Worm (Caenorhabditis elegans) whole organism, early embryonic: ENCODE data around the gene ram-5.
"Not testable (repeated sequence)": the region's sequence is repeated elsewhere in the genome, so short reads cannot be mapped to it uniquely, and the experiment has no call there.

ENCODE experiments used
- B0310.2 ChIP-seq: sonication (generic microtip); optimal IDR thresholded peaks from 2 replicates; lab custom pipeline; 2016; ENCODE audit warnings: mild to moderate bottlenecking, missing genetic modification characterization, missing compliant biosample characterization
- F13C5.2 ChIP-seq: sonication (generic microtip); optimal IDR thresholded peaks from 2 replicates; lab custom pipeline; 2017; ENCODE audit warnings: mild to moderate bottlenecking, missing genetic modification characterization, inconsistent platforms, missing compliant biosample characterization
- aly-1 ChIP-seq: sonication (generic microtip); optimal IDR thresholded peaks from 2 replicates; lab custom pipeline; 2016; ENCODE audit warnings: missing genetic modification characterization, missing compliant biosample characterization
- ama-1 ChIP-seq: fragments of 150-350 bp; optimal IDR thresholded peaks from 2 replicates; lab custom pipeline; 2014
- ceh-13 ChIP-seq: fragments of 200-800 bp; sonication (Bioruptor generic); optimal IDR thresholded peaks from 2 replicates; lab custom pipeline; 2018; ENCODE audit warnings: mild to moderate bottlenecking, missing genetic modification characterization, missing compliant biosample characterization
- ceh-36 ChIP-seq: sonication (generic microtip); optimal IDR thresholded peaks from 2 replicates; lab custom pipeline; 2016; ENCODE audit warnings: missing genetic modification characterization, inconsistent platforms, missing compliant biosample characterization
- ets-7 ChIP-seq: sonication (generic microtip); optimal IDR thresholded peaks from 2 replicates; lab custom pipeline; 2016; ENCODE audit warnings: missing genotype, missing genetic modification characterization, missing compliant biosample characterization
- flt-1 ChIP-seq: fragments of 200-800 bp; sonication (Bioruptor generic); IDR thresholded peaks from 2 replicates; pipeline ENCODE4 v1.3.6; 2022; ENCODE audit warnings: missing genetic modification characterization, missing compliant biosample characterization
- hmbx-1 ChIP-seq: sonication (generic microtip); optimal IDR thresholded peaks from 2 replicates; lab custom pipeline; 2016; ENCODE audit warnings: mild to moderate bottlenecking, missing genetic modification characterization, missing compliant biosample characterization
- hmg-4 ChIP-seq: fragments of 200-800 bp; sonication (Bioruptor generic); optimal IDR thresholded peaks from 2 replicates; lab custom pipeline; 2018; ENCODE audit warnings: mild to moderate bottlenecking, missing genetic modification characterization, missing compliant biosample characterization
- hnd-1 ChIP-seq: sonication (generic microtip); optimal IDR thresholded peaks from 2 replicates; lab custom pipeline; 2016; ENCODE audit warnings: missing genetic modification characterization, missing compliant biosample characterization
- pes-1 ChIP-seq: fragments of 200-800 bp; sonication (Bioruptor generic); IDR thresholded peaks from 2 replicates; pipeline ENCODE4 v1.3.6; 2022; ENCODE audit warnings: missing genetic modification reagents, missing genetic modification characterization, missing compliant biosample characterization
- scrt-1 ChIP-seq: fragments of 200-800 bp; sonication (Bioruptor generic); IDR thresholded peaks from 2 replicates; pipeline ENCODE4 v1.3.6; 2022; ENCODE audit warnings: missing genetic modification characterization, missing compliant biosample characterization
- sea-1 ChIP-seq: fragments of 200-800 bp; sonication (Bioruptor generic); conservative IDR thresholded peaks from 2 replicates; pipeline ENCODE4 v1.3.6; 2022; ENCODE audit warnings: missing genetic modification characterization, missing compliant biosample characterization
- tbx-11 ChIP-seq: fragments of 200-800 bp; sonication (Bioruptor generic); IDR thresholded peaks from 2 replicates; pipeline ENCODE4 v1.3.6; 2022; ENCODE audit warnings: missing genetic modification characterization, missing compliant biosample characterization
- tbx-37 ChIP-seq: fragments of 200-800 bp; sonication (Bioruptor generic); conservative IDR thresholded peaks from 2 replicates; pipeline ENCODE4 v1.3.6; 2022; ENCODE audit warnings: missing genetic modification reagents, missing genetic modification characterization, missing compliant biosample characterization
- tra-4 ChIP-seq: sonication (generic microtip); optimal IDR thresholded peaks from 2 replicates; lab custom pipeline; 2017; ENCODE audit warnings: missing genetic modification characterization, missing compliant biosample characterization

ram-5 gene

ce11 chrX:14528399-14528798 lies 21.6 kb upstream of the ram-5 start, which contains the start of gene nspc-19:
nspc-19 (plus strand) TSS chrX:14528699.
- TF ChIP-seq tbx-11 (GFP tag; lab: Robert Waterston, UW); aly-1 (tag; lab: Kevin White, UChicago); ets-7 (tag; lab: Kevin White, UChicago): not testable (repeated sequence)

- TF ChIP-seq aly-1 (tag; lab: Kevin White, UChicago), result no peak
- TF ChIP-seq B0310.2 (tag; lab: Kevin White, UChicago), result no peak
- TF ChIP-seq ama-1 (lab: Kevin White, UChicago), result no peak
- no peak for TF ChIP-seq ceh-13 (GFP tag; lab: Kevin White, UChicago)
- TF ChIP-seq hnd-1 (tag; lab: Kevin White, UChicago), result no peak
- TF ChIP-seq ets-7 (tag; lab: Kevin White, UChicago), result no peak
- no peak for TF ChIP-seq sea-1 (GFP tag; lab: Robert Waterston, UW)
- no peak for TF ChIP-seq hmg-4 (GFP tag; lab: Kevin White, UChicago)
- TF ChIP-seq hmbx-1 (tag; lab: Kevin White, UChicago), result no peak
- TF ChIP-seq F13C5.2, result no peak
- TF ChIP-seq tbx-11 (GFP tag; lab: Robert Waterston, UW), result no peak
- no peak for TF ChIP-seq flt-1 (GFP tag; lab: Robert Waterston, UW)
- no peak for TF ChIP-seq ceh-36 (tag; lab: Kevin White, UChicago)
- TF ChIP-seq pes-1 (GFP tag; lab: Robert Waterston, UW), result no peak
- TF ChIP-seq tbx-37 (GFP tag; lab: Robert Waterston, UW), result no peak
- TF ChIP-seq scrt-1 (GFP tag; lab: Robert Waterston, UW), result no peak
- TF ChIP-seq tra-4, result no peak
Measured at ce11 chrX:14530107-14530506, 19.8 kb upstream of the ram-5 start, which contains the start of gene nspc-20. nspc-20 (minus strand) TSS chrX:14530207.

ce11 chrX:14534117-14534516 lies 15.8 kb upstream of the ram-5 start, which contains the start of gene T24C2.5:
T24C2.5 (plus strand) TSS chrX:14534417.
- TF ChIP-seq ceh-13 (GFP tag; lab: Kevin White, UChicago) (no peak), hmg-4 (GFP tag; lab: Kevin White, UChicago) (no peak), aly-1 (tag; lab: Kevin White, UChicago) (no peak), hmbx-1 (tag; lab: Kevin White, UChicago) (no peak), tbx-37 (GFP tag; lab: Robert Waterston, UW) (no peak), scrt-1 (GFP tag; lab: Robert Waterston, UW) (no peak), tra-4 (no peak)

DNA sequence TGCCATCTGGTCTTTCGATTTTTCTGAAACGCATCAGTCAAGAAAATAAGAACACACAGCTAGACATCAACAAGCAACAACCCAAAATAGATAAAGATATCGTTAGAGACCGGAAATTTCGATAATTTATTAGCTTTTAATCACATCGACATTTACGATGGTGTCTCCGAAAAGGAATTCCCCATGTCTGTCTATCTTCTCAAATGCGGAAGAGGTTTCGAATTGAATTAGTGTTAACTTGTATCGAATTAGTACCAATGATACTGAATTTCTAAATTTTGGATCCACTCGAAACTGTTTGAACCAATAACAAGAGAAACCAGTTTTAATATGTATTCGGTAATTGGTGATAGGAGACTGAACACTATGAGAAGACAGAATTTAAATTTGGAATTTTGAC lies 15.4 kb upstream of the ram-5 start:
- no peak for TF ChIP-seq ceh-36 (tag; lab: Kevin White, UChicago)

ce11 chrX:14535913-14536312 lies 14.0 kb upstream of the ram-5 start:
- TF ChIP-seq hmg-4 (GFP tag; lab: Kevin White, UChicago) (no peak), tbx-11 (GFP tag; lab: Robert Waterston, UW) (no peak), hmbx-1 (tag; lab: Kevin White, UChicago) (no peak), sea-1 (GFP tag; lab: Robert Waterston, UW) (no peak), ama-1 (lab: Kevin White, UChicago) (no peak), ets-7 (tag; lab: Kevin White, UChicago) (no peak), scrt-1 (GFP tag; lab: Robert Waterston, UW) (no peak), F13C5.2 (no peak)

DNA sequence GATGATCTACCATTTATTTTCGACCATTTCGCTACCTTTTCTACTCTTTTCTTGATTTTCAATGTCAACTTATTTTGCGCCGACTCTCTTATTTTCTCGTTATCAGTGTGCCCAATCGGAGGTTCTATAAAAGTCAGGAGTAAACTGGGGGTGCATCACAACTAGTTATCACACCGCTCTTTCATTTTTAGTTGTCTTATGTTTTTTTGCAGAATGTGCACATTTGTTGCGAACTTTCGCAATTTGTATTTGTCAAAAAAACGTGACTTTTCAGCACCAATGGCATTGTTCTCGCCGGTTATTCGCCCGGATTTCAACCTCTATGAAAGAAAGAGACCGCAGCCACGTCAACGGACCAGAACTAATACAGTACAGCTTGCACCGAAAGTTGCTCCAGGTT lies 12.3 kb upstream of the ram-5 start:
- TF ChIP-seq ceh-36 (tag; lab: Kevin White, UChicago) (no peak), tbx-11 (GFP tag; lab: Robert Waterston, UW) (no peak), aly-1 (tag; lab: Kevin White, UChicago) (no peak), scrt-1 (GFP tag; lab: Robert Waterston, UW) (no peak), hmg-4 (GFP tag; lab: Kevin White, UChicago) (no peak), pes-1 (GFP tag; lab: Robert Waterston, UW) (no peak), hnd-1 (tag; lab: Kevin White, UChicago) (no peak), B0310.2 (tag; lab: Kevin White, UChicago) (no peak)

DNA sequence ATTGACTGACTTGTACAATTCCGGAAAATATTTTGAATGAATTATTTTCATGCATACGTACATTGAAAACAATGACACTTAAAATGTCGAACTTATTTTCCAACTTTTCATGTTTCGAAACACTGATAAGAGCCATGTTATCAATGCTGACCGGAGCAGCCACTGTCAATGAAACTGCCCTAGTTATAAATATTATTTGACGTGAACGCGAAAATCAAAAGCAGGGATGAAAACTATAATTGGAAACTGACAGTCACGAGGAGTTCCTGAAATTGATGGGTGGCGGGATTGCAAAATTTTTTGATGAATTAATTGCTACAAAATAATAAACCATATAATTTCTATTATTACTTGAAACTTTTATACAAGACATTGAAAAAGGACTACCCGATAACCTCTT lies 10.5 kb upstream of the ram-5 start:
- TF ChIP-seq ceh-13 (GFP tag; lab: Kevin White, UChicago), result no peak
- no peak for TF ChIP-seq tra-4
- TF ChIP-seq tbx-37 (GFP tag; lab: Robert Waterston, UW), result no peak
- TF ChIP-seq ets-7 (tag; lab: Kevin White, UChicago), result no peak
- TF ChIP-seq ama-1 (lab: Kevin White, UChicago), result no peak
- TF ChIP-seq ceh-36 (tag; lab: Kevin White, UChicago), result no peak

DNA sequence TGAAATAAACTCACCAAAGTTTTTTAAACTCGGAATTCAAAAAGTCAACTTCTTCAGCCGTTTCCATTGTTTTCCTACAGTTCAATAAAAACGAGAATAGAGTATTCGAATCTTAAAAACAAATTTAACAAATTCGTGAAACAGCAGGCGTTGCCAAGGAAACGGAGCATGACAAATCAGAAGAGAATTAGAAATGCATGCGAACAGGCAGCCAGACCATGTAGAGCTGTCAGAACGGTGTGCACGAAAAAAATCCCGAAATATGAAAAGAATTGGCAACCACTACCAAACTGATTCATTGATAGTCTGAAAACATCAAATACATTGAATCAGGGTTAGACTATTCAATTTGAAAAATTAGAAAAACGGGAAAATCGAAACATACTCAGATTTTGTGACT lies 8.0 kb upstream of the ram-5 start, which contains the start of gene fbxa-81:
Gene fbxa-81, minus strand, starts transcription at position 101 of the 400 bp plus-strand sequence.
- TF ChIP-seq flt-1 (GFP tag; lab: Robert Waterston, UW), result no peak
- no peak for TF ChIP-seq hmg-4 (GFP tag; lab: Kevin White, UChicago)
- no peak for TF ChIP-seq scrt-1 (GFP tag; lab: Robert Waterston, UW)
- TF ChIP-seq ama-1 (lab: Kevin White, UChicago), result no peak
- no peak for TF ChIP-seq tra-4
- no peak for TF ChIP-seq aly-1 (tag; lab: Kevin White, UChicago)
